Fruit fly (Drosophila melanogaster) whole organism, embryonic: ENCODE results near the gene CG5973.

Experiments
- CG17186 ChIP-seq: fragments of 200-800 bp; sonication (Bioruptor generic); optimal IDR thresholded peaks from 3 replicates; lab custom pipeline; 2017; ENCODE audit warnings: missing biosample characterization, missing genetic modification reagents, missing genetic modification characterization
- CG17829 ChIP-seq: fragments of 200-800 bp; optimal IDR thresholded peaks from 2 replicates; lab custom pipeline; 2019; ENCODE audit warnings: missing biosample characterization, mild to moderate bottlenecking, missing genetic modification characterization, moderate library complexity
- CG2129 ChIP-seq: fragments of 200-800 bp; sonication (Bioruptor generic); IDR thresholded peaks from 2 replicates; pipeline ENCODE4 v1.3.6; 2022; ENCODE audit warnings: missing biosample characterization, missing genetic modification characterization; ENCODE audit not compliant: partially characterized antibody
- CG4820 ChIP-seq: fragments of 200-800 bp; sonication (Bioruptor generic); optimal IDR thresholded peaks from 3 replicates; lab custom pipeline; 2016; ENCODE audit warnings: missing biosample characterization, missing genetic modification characterization
- luna ChIP-seq: fragments of 200-800 bp; sonication (Bioruptor generic); optimal IDR thresholded peaks from 2 replicates; lab custom pipeline; 2016; ENCODE audit warnings: missing biosample characterization, missing genetic modification characterization
- shn ChIP-seq: fragments of 200-800 bp; sonication (Bioruptor generic); optimal IDR thresholded peaks from 3 replicates; lab custom pipeline; 2016; ENCODE audit warnings: missing biosample characterization, missing genetic modification characterization
- twi ChIP-seq: fragments of 200-800 bp; optimal IDR thresholded peaks from 2 replicates; lab custom pipeline; 2019; ENCODE audit warnings: missing biosample characterization, mild to moderate bottlenecking, missing genetic modification characterization, moderate library complexity

DNA sequence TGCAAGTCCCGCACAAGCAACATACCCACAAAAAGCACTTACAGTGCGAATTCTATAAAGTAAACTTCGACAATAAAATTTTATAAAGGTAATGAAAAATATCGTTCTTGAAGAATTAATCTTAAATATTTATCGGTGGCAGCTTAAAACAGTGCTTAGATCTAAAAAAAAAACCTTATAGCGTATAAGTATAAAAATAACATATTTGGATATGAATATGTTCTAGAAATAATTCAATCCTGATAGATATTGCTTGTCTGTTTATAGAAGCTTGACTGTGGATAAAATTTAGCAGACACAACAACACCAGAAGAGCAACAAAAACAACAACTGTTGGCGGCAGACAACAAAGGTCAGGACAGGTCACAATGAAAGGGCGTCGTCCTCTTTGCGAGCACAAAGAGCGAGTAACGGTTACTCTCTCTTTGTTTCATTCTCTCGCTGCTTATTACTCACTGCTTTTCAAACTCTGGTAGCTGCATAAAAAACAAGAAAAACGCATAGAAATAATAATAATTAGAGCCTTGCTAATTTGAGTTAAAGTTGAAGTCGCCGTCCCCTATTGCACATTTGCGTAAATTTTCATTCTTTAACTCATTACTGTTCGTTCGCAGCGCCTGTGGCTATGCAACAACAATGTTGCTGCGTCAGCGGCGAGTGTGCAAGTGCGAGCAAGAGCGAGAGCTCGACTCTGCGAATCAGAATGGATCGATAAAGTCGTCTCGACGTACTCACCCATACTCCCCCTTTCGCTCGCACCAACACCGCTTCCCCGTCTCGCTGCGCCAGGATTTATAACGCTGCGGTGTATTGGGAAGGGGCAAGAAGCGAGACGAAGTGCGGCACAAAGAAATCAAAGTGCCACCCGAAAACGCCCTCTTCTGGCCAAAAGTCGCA lies 17.6 kb upstream of the CG5973 start:
- no peak for TF ChIP-seq luna (GFP tag; lab: Kevin White, UChicago)
- TF ChIP-seq shn = no peak
- no peak for TF ChIP-seq CG17829 (tag; lab: Kevin White, UChicago)
- TF ChIP-seq twi (tag; lab: Kevin White, UChicago) = no peak
- no peak for TF ChIP-seq CG4820 (GFP tag; lab: Kevin White, UChicago)
- no peak for TF ChIP-seq CG17186 (GFP tag; lab: Kevin White, UChicago)
- TF ChIP-seq CG2129 (GFP tag; lab: Robert Waterston, UW) = no peak
